Worm (Caenorhabditis elegans) whole organism, L3 larva: ENCODE results near the gene T04F3.1.
A peak's percentile ranks its signal among the peaks of the same experiment; 100 is the strongest.

Source experiments
- ZK546.5 ChIP-seq: sonication (generic microtip); optimal IDR thresholded peaks from 2 replicates; lab custom pipeline; 2017; ENCODE audit warnings: missing biosample characterization, missing genetic modification characterization
- ceh-28 ChIP-seq: fragments of 150-350 bp; optimal IDR thresholded peaks from 2 replicates; lab custom pipeline; 2014; ENCODE audit warnings: missing biosample characterization, missing genetic modification reagents, missing genetic modification characterization
- egl-5 ChIP-seq: fragments of 150-350 bp; optimal IDR thresholded peaks from 2 replicates; lab custom pipeline; 2017; ENCODE audit warnings: missing biosample characterization, missing genetic modification reagents, missing genetic modification characterization, inconsistent platforms
- fkh-10 ChIP-seq: sonication (generic microtip); optimal IDR thresholded peaks from 2 replicates; lab custom pipeline; 2017; ENCODE audit warnings: missing biosample characterization, missing genetic modification reagents, missing genetic modification characterization
- jun-1 ChIP-seq: fragments of 150-350 bp; optimal IDR thresholded peaks from 2 replicates; lab custom pipeline; 2014; ENCODE audit warnings: missing biosample characterization, missing genetic modification reagents, missing genetic modification characterization
- mdl-1 ChIP-seq: fragments of 150-350 bp; optimal IDR thresholded peaks from 2 replicates; lab custom pipeline; 2014; ENCODE audit warnings: missing biosample characterization, missing genetic modification characterization
- nhr-77 ChIP-seq: fragments of 150-350 bp; optimal IDR thresholded peaks from 2 replicates; lab custom pipeline; 2014; ENCODE audit warnings: missing biosample characterization, missing genetic modification characterization
- snpc-4 ChIP-seq: fragments of 150-350 bp; optimal IDR thresholded peaks from 2 replicates; lab custom pipeline; 2014; ENCODE audit warnings: missing biosample characterization, missing genetic modification characterization
- ztf-11 ChIP-seq: fragments of 150-350 bp; optimal IDR thresholded peaks from 2 replicates; lab custom pipeline; 2014; ENCODE audit warnings: missing biosample characterization, missing genetic modification characterization

- TF ChIP-seq ZK546.5 (tag; lab: Kevin White, UChicago) (no peak), egl-5 (no peak), ceh-28 (tag; lab: Kevin White, UChicago) (peak; percentile 19), jun-1 (no peak), snpc-4 (tag; lab: Kevin White, UChicago) (no peak), fkh-10 (no peak), nhr-77 (no peak), ztf-11 (tag; lab: Kevin White, UChicago) (no peak), mdl-1 (tag; lab: Kevin White, UChicago) (peak; percentile 88)
Measured at ce11 chrV:11799252-11799822, 59.5 kb downstream of the T04F3.1 start.
